Worm (Caenorhabditis elegans) whole organism, L3 larva: ENCODE measurements around the gene smvt-1.

Experiments used
- R02D3.7 ChIP-seq: fragments of 150-350 bp; optimal IDR thresholded peaks from 2 replicates; lab custom pipeline; 2014; ENCODE audit warnings: missing biosample characterization, missing genetic modification characterization
- ZK546.5 ChIP-seq: sonication (generic microtip); optimal IDR thresholded peaks from 2 replicates; lab custom pipeline; 2017; ENCODE audit warnings: missing biosample characterization, missing genetic modification characterization
- aly-2 ChIP-seq: fragments of 150-350 bp; optimal IDR thresholded peaks from 2 replicates; lab custom pipeline; 2014; ENCODE audit warnings: missing biosample characterization, missing genetic modification characterization
- ama-1 ChIP-seq: fragments of 150-350 bp; optimal IDR thresholded peaks from 2 replicates; lab custom pipeline; 2018
- ceh-16 ChIP-seq: sonication (generic microtip); optimal IDR thresholded peaks from 2 replicates; lab custom pipeline; 2017; ENCODE audit warnings: missing biosample characterization, missing genetic modification characterization
- ceh-82 ChIP-seq: fragments of 150-350 bp; optimal IDR thresholded peaks from 2 replicates; lab custom pipeline; 2014; ENCODE audit warnings: missing biosample characterization, missing genetic modification characterization
- ceh-9 ChIP-seq: sonication (generic microtip); optimal IDR thresholded peaks from 2 replicates; lab custom pipeline; 2018; ENCODE audit warnings: missing biosample characterization, missing genetic modification characterization
- daf-12 ChIP-seq: fragments of 150-350 bp; optimal IDR thresholded peaks from 2 replicates; lab custom pipeline; 2014; ENCODE audit warnings: missing biosample characterization, missing genetic modification reagents, missing genetic modification characterization
- egl-27 ChIP-seq: sonication (generic microtip); optimal IDR thresholded peaks from 4 replicates; lab custom pipeline; 2017; ENCODE audit warnings: missing biosample characterization, missing genetic modification reagents, missing genetic modification characterization
- egl-5 ChIP-seq: fragments of 150-350 bp; optimal IDR thresholded peaks from 2 replicates; lab custom pipeline; 2017; ENCODE audit warnings: missing biosample characterization, missing genetic modification reagents, missing genetic modification characterization, inconsistent platforms
- elt-1 ChIP-seq: fragments of 150-350 bp; optimal IDR thresholded peaks from 2 replicates; lab custom pipeline; 2014; ENCODE audit warnings: missing biosample characterization, missing genetic modification characterization
- elt-2 ChIP-seq: sonication (generic microtip); optimal IDR thresholded peaks from 2 replicates; lab custom pipeline; 2016; ENCODE audit warnings: missing genetic modification reagents, mild to moderate bottlenecking, missing genetic modification characterization, missing compliant biosample characterization
- elt-3 ChIP-seq, 3 experiments: fragments of 150-350 bp in 1 of 3; sonication (generic microtip) in 2 of 3; optimal IDR thresholded peaks; 2 replicates in 2 of 3; 4 replicates in 1 of 3; lab custom pipeline; 2014 to 2017; ENCODE audit warnings: missing biosample characterization in 3 of 3, missing genetic modification characterization in 3 of 3
- eor-1 ChIP-seq, 2 experiments: fragments of 150-350 bp; optimal IDR thresholded peaks; 2 replicates each; lab custom pipeline; 2014 to 2018; ENCODE audit warnings: missing biosample characterization in 2 of 2, missing genetic modification characterization in 2 of 2
- fkh-10 ChIP-seq: sonication (generic microtip); optimal IDR thresholded peaks from 2 replicates; lab custom pipeline; 2017; ENCODE audit warnings: missing biosample characterization, missing genetic modification reagents, missing genetic modification characterization
- fkh-2 ChIP-seq: fragments of 150-350 bp; optimal IDR thresholded peaks from 2 replicates; lab custom pipeline; 2014; ENCODE audit warnings: missing biosample characterization, missing genetic modification reagents, missing genetic modification characterization
- fos-1 ChIP-seq: fragments of 150-350 bp; optimal IDR thresholded peaks from 2 replicates; lab custom pipeline; 2014; ENCODE audit warnings: missing biosample characterization, missing genetic modification characterization
- hmg-11 ChIP-seq: sonication (generic microtip); optimal IDR thresholded peaks from 2 replicates; lab custom pipeline; 2016; ENCODE audit warnings: missing genetic modification characterization, missing compliant biosample characterization
- jun-1 ChIP-seq: fragments of 150-350 bp; optimal IDR thresholded peaks from 2 replicates; lab custom pipeline; 2014; ENCODE audit warnings: missing biosample characterization, missing genetic modification reagents, missing genetic modification characterization
- lin-15B ChIP-seq: fragments of 150-350 bp; optimal IDR thresholded peaks from 2 replicates; lab custom pipeline; 2014; ENCODE audit warnings: missing biosample characterization, missing genetic modification characterization
- lin-39 ChIP-seq: fragments of 150-350 bp; optimal IDR thresholded peaks from 2 replicates; lab custom pipeline; 2018; ENCODE audit warnings: missing biosample characterization, missing genetic modification reagents, missing genetic modification characterization
- lsy-12 ChIP-seq: sonication (generic microtip); optimal IDR thresholded peaks from 2 replicates; lab custom pipeline; 2016; ENCODE audit warnings: mild to moderate bottlenecking, missing genetic modification characterization, missing compliant biosample characterization
- mdl-1 ChIP-seq: fragments of 150-350 bp; optimal IDR thresholded peaks from 2 replicates; lab custom pipeline; 2014; ENCODE audit warnings: missing biosample characterization, missing genetic modification characterization
- nfya-1 ChIP-seq: sonication (generic microtip); optimal IDR thresholded peaks from 2 replicates; lab custom pipeline; 2017; ENCODE audit warnings: missing genetic modification characterization, mild to moderate bottlenecking, missing compliant biosample characterization, antibody characterized with exemption, moderate library complexity; ENCODE audit not compliant: insufficient read depth
- nhr-11 ChIP-seq: fragments of 150-350 bp; optimal IDR thresholded peaks from 2 replicates; lab custom pipeline; 2014; ENCODE audit warnings: missing biosample characterization, missing genetic modification characterization
- nhr-12 ChIP-seq: fragments of 150-350 bp; optimal IDR thresholded peaks from 2 replicates; lab custom pipeline; 2014; ENCODE audit warnings: missing biosample characterization, missing genetic modification characterization
- nhr-23 ChIP-seq: fragments of 150-350 bp; optimal IDR thresholded peaks from 2 replicates; lab custom pipeline; 2014; ENCODE audit warnings: missing biosample characterization, missing genetic modification reagents, missing genetic modification characterization
- nhr-237 ChIP-seq: fragments of 150-350 bp; optimal IDR thresholded peaks from 2 replicates; lab custom pipeline; 2014; ENCODE audit warnings: missing biosample characterization, missing genetic modification characterization
- nhr-25 ChIP-seq: sonication (generic microtip); optimal IDR thresholded peaks from 2 replicates; lab custom pipeline; 2017; ENCODE audit warnings: missing biosample characterization, missing genetic modification characterization
- nhr-28 ChIP-seq: fragments of 150-350 bp; optimal IDR thresholded peaks from 2 replicates; lab custom pipeline; 2014; ENCODE audit warnings: missing biosample characterization, missing genetic modification characterization
- nhr-43 ChIP-seq: sonication (generic microtip); optimal IDR thresholded peaks from 2 replicates; lab custom pipeline; 2016; ENCODE audit warnings: mild to moderate bottlenecking, missing genetic modification characterization, missing compliant biosample characterization; ENCODE audit not compliant: poor library complexity, severe bottlenecking
- nhr-67 ChIP-seq: fragments of 150-350 bp; optimal IDR thresholded peaks from 2 replicates; lab custom pipeline; 2014; ENCODE audit warnings: missing biosample characterization, missing genetic modification characterization
- nhr-76 ChIP-seq: fragments of 150-350 bp; sonication (generic microtip); optimal IDR thresholded peaks from 5 replicates; lab custom pipeline; 2014; ENCODE audit warnings: missing biosample characterization, missing genetic modification characterization
- nhr-77 ChIP-seq: fragments of 150-350 bp; optimal IDR thresholded peaks from 2 replicates; lab custom pipeline; 2014; ENCODE audit warnings: missing biosample characterization, missing genetic modification characterization
- pha-4 ChIP-seq: fragments of 150-350 bp; optimal IDR thresholded peaks from 2 replicates; lab custom pipeline; 2014; ENCODE audit warnings: missing biosample characterization, missing genetic modification reagents, missing genetic modification characterization
- pqm-1 ChIP-seq: fragments of 150-350 bp; optimal IDR thresholded peaks from 2 replicates; lab custom pipeline; 2017; ENCODE audit warnings: missing biosample characterization, missing genetic modification characterization, inconsistent platforms
- skn-1 ChIP-seq: fragments of 150-350 bp; optimal IDR thresholded peaks from 2 replicates; lab custom pipeline; 2014; ENCODE audit warnings: missing biosample characterization, missing genetic modification characterization
- snpc-4 ChIP-seq: fragments of 150-350 bp; optimal IDR thresholded peaks from 2 replicates; lab custom pipeline; 2014; ENCODE audit warnings: missing biosample characterization, missing genetic modification characterization
- unc-39 ChIP-seq: sonication (generic microtip); optimal IDR thresholded peaks from 4 replicates; lab custom pipeline; 2017; ENCODE audit warnings: missing biosample characterization, missing genetic modification characterization
- unc-62 ChIP-seq: fragments of 150-350 bp; sonication (generic microtip); optimal IDR thresholded peaks from 4 replicates; lab custom pipeline; 2014; ENCODE audit warnings: missing biosample characterization, missing genetic modification reagents, missing genetic modification characterization
- zag-1 ChIP-seq: fragments of 150-350 bp; optimal IDR thresholded peaks from 2 replicates; lab custom pipeline; 2014; ENCODE audit warnings: missing biosample characterization, missing genetic modification characterization
- ztf-11 ChIP-seq: fragments of 150-350 bp; optimal IDR thresholded peaks from 2 replicates; lab custom pipeline; 2014; ENCODE audit warnings: missing biosample characterization, missing genetic modification characterization
- ztf-4 ChIP-seq: fragments of 150-350 bp; optimal IDR thresholded peaks from 2 replicates; lab custom pipeline; 2014; ENCODE audit warnings: missing biosample characterization, missing genetic modification characterization

smvt-1 gene

DNA sequence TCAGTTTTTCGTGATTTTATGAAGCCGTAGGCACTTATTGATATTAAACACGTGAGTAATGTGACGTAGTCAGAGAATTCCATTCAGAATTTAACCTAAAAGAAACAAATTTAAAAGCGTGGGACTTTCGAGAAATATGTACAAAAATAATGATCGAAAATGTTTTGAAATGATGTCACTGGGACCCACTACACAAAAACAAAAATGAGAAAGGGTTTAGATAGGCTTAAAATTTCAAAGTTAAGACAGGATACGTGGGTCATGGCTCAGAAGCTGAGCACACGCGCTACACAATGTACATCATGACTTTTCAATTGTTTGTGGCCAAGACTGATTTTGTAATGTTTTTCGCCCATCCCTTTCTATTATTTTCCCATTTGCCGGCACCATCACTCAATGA is at the start of gene smvt-1:
TSS of gene smvt-1 (minus strand) at position 101 of the 400 bp plus-strand sequence.
- TF ChIP-seq daf-12 (tag; lab: Kevin White, UChicago) (no peak), nhr-25 (tag; lab: Kevin White, UChicago) (no peak), fkh-2 (tag; lab: Kevin White, UChicago) (no peak), ceh-82 (no peak), nhr-67 (tag; lab: Kevin White, UChicago) (no peak), nhr-43 (tag; lab: Kevin White, UChicago) (no peak), elt-2 (tag; lab: Kevin White, UChicago) (no peak), elt-1 (no peak), lin-15B (no peak), ztf-11 (no peak), snpc-4 (tag; lab: Kevin White, UChicago) (no peak), nhr-77 (no peak), nhr-237 (tag; lab: Kevin White, UChicago) (no peak), ZK546.5 (tag; lab: Kevin White, UChicago) (no peak)

DNA sequence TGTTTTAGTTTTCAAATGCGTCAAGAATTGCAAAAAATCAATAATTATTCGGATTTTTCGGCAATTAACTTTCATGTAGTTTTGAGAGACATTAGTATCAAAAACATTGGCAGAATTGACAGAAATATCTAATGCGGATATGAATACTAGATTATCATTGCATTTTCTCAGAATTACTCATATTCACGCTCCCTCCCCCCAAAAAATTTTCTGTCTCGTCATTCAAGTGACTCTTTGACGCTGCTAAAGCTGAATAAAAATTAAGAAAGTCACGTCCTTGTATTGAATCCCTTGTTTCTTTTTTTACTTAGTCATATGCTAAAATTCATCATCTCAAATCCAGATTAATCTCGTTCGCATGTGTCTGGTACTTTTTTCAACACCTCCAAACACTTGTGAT is 47.8 kb upstream of the smvt-1 start:
- TF ChIP-seq aly-2 (tag; lab: Kevin White, UChicago) (no peak), hmg-11 (tag; lab: Kevin White, UChicago) (no peak), fos-1 (tag; lab: Kevin White, UChicago) (no peak), nhr-11 (tag; lab: Kevin White, UChicago) (no peak), unc-39 (no peak), fkh-2 (tag; lab: Kevin White, UChicago) (no peak), ceh-82 (no peak), nhr-237 (tag; lab: Kevin White, UChicago) (no peak), jun-1 (tag; lab: Kevin White, UChicago) (no peak), skn-1 (tag; lab: Kevin White, UChicago) (peak; percentile 20), ceh-16 (no peak), nfya-1 (tag; lab: Kevin White, UChicago) (peak; percentile 21), egl-5 (tag; lab: Kevin White, UChicago) (no peak)

- TF ChIP-seq ama-1 (lab: Kevin White, UChicago) (no peak), snpc-4 (tag; lab: Kevin White, UChicago) (no peak), ztf-11 (no peak), skn-1 (tag; lab: Kevin White, UChicago) (no peak), aly-2 (tag; lab: Kevin White, UChicago) (no peak), nhr-28 (tag; lab: Kevin White, UChicago) (no peak), nhr-23 (tag; lab: Kevin White, UChicago) (no peak), elt-1 (no peak), pha-4 (tag; lab: Kevin White, UChicago) (no peak), R02D3.7 (tag; lab: Kevin White, UChicago) (no peak), unc-39 (no peak), ztf-4 (no peak), ceh-82 (no peak), eor-1 (tag; optimal IDR thresholded peaks at IDR 0.05; lab: Kevin White, UChicago) (no peak), fos-1 (tag; lab: Kevin White, UChicago) (no peak), nhr-25 (tag; lab: Kevin White, UChicago) (no peak), ceh-9 (tag; lab: Kevin White, UChicago) (no peak), pqm-1 (tag; lab: Kevin White, UChicago) (no peak)
Observed at ce11 chrX:2595757-2596059, 46.9 kb upstream of the smvt-1 start.

ce11 chrX:2595027-2595756 is 46.4 kb upstream of the smvt-1 start:
- TF ChIP-seq mdl-1 (no peak), eor-1 (tag; optimal IDR thresholded peaks at IDR 0.05; lab: Kevin White, UChicago) (no peak), nhr-12 (tag; lab: Kevin White, UChicago) (no peak), fkh-10 (GFP tag; lab: Kevin White, UChicago) (peak; percentile 83), unc-39 (no peak), nhr-25 (tag; lab: Kevin White, UChicago) (no peak), ceh-82 (no peak), nhr-43 (tag; lab: Kevin White, UChicago) (no peak), ztf-4 (no peak), fkh-2 (tag; lab: Kevin White, UChicago) (no peak), lsy-12 (tag; lab: Kevin White, UChicago) (no peak), zag-1 (no peak), egl-27 (tag; lab: Kevin White, UChicago) (no peak), lin-15B (no peak), unc-62 (no peak), elt-3 (tag; optimal IDR thresholded peaks at IDR 0.05; lab: Kevin White, UChicago) (no peak), ceh-16 (no peak), nfya-1 (tag; lab: Kevin White, UChicago) (peak; percentile 30), nhr-67 (tag; lab: Kevin White, UChicago) (no peak), elt-1 (peak; percentile 23), ama-1 (lab: Kevin White, UChicago) (no peak), lin-39 (tag; lab: Kevin White, UChicago) (no peak), nhr-28 (tag; lab: Kevin White, UChicago) (no peak), nhr-76 (no peak)
